Fruit fly (Drosophila melanogaster) whole organism, embryonic: ENCODE data around the gene CG17036.

Experiments used
- CG10321 ChIP-seq: fragments of 200-800 bp; sonication (Bioruptor generic); IDR thresholded peaks from 2 replicates; pipeline ENCODE4 v1.3.6; 2022; ENCODE audit warnings: missing biosample characterization, missing genetic modification characterization
- CG10654 ChIP-seq: fragments of 200-800 bp; sonication (Bioruptor generic); optimal IDR thresholded peaks from 2 replicates; lab custom pipeline; 2016; ENCODE audit warnings: missing biosample characterization, missing genetic modification characterization
- CG12071 ChIP-seq: fragments of 200-800 bp; sonication (Bioruptor generic); optimal IDR thresholded peaks from 3 replicates; lab custom pipeline; 2018; ENCODE audit warnings: missing biosample characterization, mild to moderate bottlenecking, missing genetic modification characterization
- CG12104 ChIP-seq: fragments of 200-800 bp; sonication (Bioruptor generic); optimal IDR thresholded peaks from 3 replicates; lab custom pipeline; 2016; ENCODE audit warnings: missing biosample characterization, missing genetic modification characterization
- CG12659 ChIP-seq: fragments of 200-800 bp; sonication (Bioruptor generic); optimal IDR thresholded peaks from 3 replicates; lab custom pipeline; 2017; ENCODE audit warnings: mild to moderate bottlenecking, missing biosample characterization, missing genetic modification reagents, missing genetic modification characterization
- CG13296 ChIP-seq: fragments of 200-800 bp; sonication (Bioruptor generic); optimal IDR thresholded peaks from 3 replicates; lab custom pipeline; 2018; ENCODE audit warnings: missing biosample characterization, mild to moderate bottlenecking, missing genetic modification characterization
- CG13894 ChIP-seq: fragments of 200-800 bp; sonication (Bioruptor generic); optimal IDR thresholded peaks from 3 replicates; lab custom pipeline; 2018; ENCODE audit warnings: missing biosample characterization, mild to moderate bottlenecking, missing genetic modification characterization, moderate library complexity
- CG1602 ChIP-seq: fragments of 200-800 bp; sonication (Bioruptor generic); optimal IDR thresholded peaks from 3 replicates; lab custom pipeline; 2016; ENCODE audit warnings: missing biosample characterization, missing genetic modification characterization
- CG17328 ChIP-seq: fragments of 200-800 bp; sonication (Bioruptor generic); IDR thresholded peaks from 2 replicates; pipeline ENCODE4 v1.3.6; 2022; ENCODE audit warnings: missing biosample characterization, missing genetic modification characterization
- CG2202 ChIP-seq: fragments of 200-800 bp; sonication (Bioruptor generic); optimal IDR thresholded peaks from 2 replicates; lab custom pipeline; 2018; ENCODE audit warnings: missing biosample characterization, mild to moderate bottlenecking, missing genetic modification characterization
- CG30431 ChIP-seq: fragments of 200-800 bp; sonication (Bioruptor generic); optimal IDR thresholded peaks from 2 replicates; lab custom pipeline; 2017; ENCODE audit warnings: missing biosample characterization, missing genetic modification characterization
- CG32767 ChIP-seq: fragments of 200-800 bp; sonication (Bioruptor generic); IDR thresholded peaks from 2 replicates; pipeline ENCODE4 v1.3.6; 2022; ENCODE audit warnings: missing biosample characterization, missing genetic modification characterization
- CG3847 ChIP-seq: fragments of 200-800 bp; sonication (Bioruptor generic); IDR thresholded peaks from 2 replicates; pipeline ENCODE4 v1.3.6; 2022; ENCODE audit warnings: missing biosample characterization, missing genetic modification characterization
- CG4617 ChIP-seq: fragments of 200-800 bp; sonication (Bioruptor generic); optimal IDR thresholded peaks from 3 replicates; lab custom pipeline; 2016; ENCODE audit warnings: missing biosample characterization, missing genetic modification characterization, borderline replicate concordance
- CG4707 ChIP-seq: fragments of 200-800 bp; sonication (Bioruptor generic); optimal IDR thresholded peaks from 2 replicates; lab custom pipeline; 2018; ENCODE audit warnings: missing biosample characterization, mild to moderate bottlenecking, missing genetic modification characterization, moderate library complexity
- CG4820 ChIP-seq: fragments of 200-800 bp; sonication (Bioruptor generic); optimal IDR thresholded peaks from 3 replicates; lab custom pipeline; 2016; ENCODE audit warnings: missing biosample characterization, missing genetic modification characterization
- CG4854 ChIP-seq: fragments of 200-800 bp; sonication (Bioruptor generic); optimal IDR thresholded peaks from 2 replicates; lab custom pipeline; 2016; ENCODE audit warnings: missing biosample characterization, missing genetic modification characterization, inconsistent platforms
- CG6654 ChIP-seq: fragments of 200-800 bp; sonication (Bioruptor generic); optimal IDR thresholded peaks from 2 replicates; lab custom pipeline; 2017; ENCODE audit warnings: missing biosample characterization, mild to moderate bottlenecking, missing genetic modification characterization
- CG8290 ChIP-seq, 3 experiments: fragments of 200-800 bp; sonication (Bioruptor generic); optimal IDR thresholded peaks; 2 replicates each; lab custom pipeline; 2016 to 2019; ENCODE audit warnings: missing biosample characterization in 3 of 3, missing genetic modification characterization in 3 of 3, mild to moderate bottlenecking in 2 of 3, moderate library complexity in 1 of 3
- D19A ChIP-seq: fragments of 200-800 bp; optimal IDR thresholded peaks from 3 replicates; lab custom pipeline; 2019; ENCODE audit warnings: missing biosample characterization, mild to moderate bottlenecking, missing genetic modification characterization, moderate library complexity
- Dip3 ChIP-seq: fragments of 200-800 bp; sonication (Bioruptor generic); optimal IDR thresholded peaks from 3 replicates; lab custom pipeline; 2016; ENCODE audit warnings: missing biosample characterization, missing genetic modification characterization
- Dll ChIP-seq: fragments of 200-800 bp; sonication (Bioruptor generic); IDR thresholded peaks from 4 replicates; pipeline ENCODE4 v1.3.6; 2022; ENCODE audit warnings: missing biosample characterization, missing genetic modification characterization; ENCODE audit not compliant: partially characterized antibody
- Dref ChIP-seq: fragments of 200-800 bp; sonication (Bioruptor generic); IDR thresholded peaks from 2 replicates; pipeline ENCODE4 v1.3.6; 2022; ENCODE audit warnings: missing biosample characterization, missing genetic modification characterization
- Ets97D ChIP-seq: fragments of 200-800 bp; sonication (Bioruptor generic); optimal IDR thresholded peaks from 3 replicates; lab custom pipeline; 2016; ENCODE audit warnings: missing biosample characterization, missing genetic modification characterization
- Gsc ChIP-seq: fragments of 200-800 bp; sonication (Bioruptor generic); IDR thresholded peaks from 2 replicates; pipeline ENCODE4 v1.3.6; 2022; ENCODE audit warnings: missing biosample characterization, missing genetic modification characterization
- MBD-R2 ChIP-seq: fragments of 200-800 bp; sonication (Bioruptor generic); IDR thresholded peaks from 2 replicates; pipeline ENCODE4 v1.3.6; 2022; ENCODE audit warnings: missing biosample characterization, missing genetic modification characterization
- Mad ChIP-seq: fragments of 200-800 bp; sonication (Bioruptor generic); optimal IDR thresholded peaks from 2 replicates; lab custom pipeline; 2016; ENCODE audit warnings: missing biosample characterization, missing genetic modification characterization
- Mrtf ChIP-seq: fragments of 200-800 bp; sonication (Bioruptor generic); IDR thresholded peaks from 3 replicates; pipeline ENCODE4 v1.3.6; 2022; ENCODE audit warnings: missing biosample characterization, missing genetic modification characterization
- NC2α ChIP-seq: fragments of 200-800 bp; sonication (Bioruptor generic); optimal IDR thresholded peaks from 2 replicates; lab custom pipeline; 2016; ENCODE audit warnings: missing biosample characterization, missing genetic modification characterization
- NFAT ChIP-seq: fragments of 200-800 bp; sonication (Bioruptor generic); IDR thresholded peaks from 2 replicates; pipeline ENCODE4 v1.3.6; 2022; ENCODE audit warnings: missing biosample characterization, missing genetic modification characterization
- NK7.1 ChIP-seq: fragments of 200-800 bp; sonication (Bioruptor generic); optimal IDR thresholded peaks from 3 replicates; lab custom pipeline; 2016; ENCODE audit warnings: missing biosample characterization, missing genetic modification characterization
- Neu2 ChIP-seq: fragments of 200-800 bp; sonication (Bioruptor generic); optimal IDR thresholded peaks from 3 replicates; lab custom pipeline; 2016; ENCODE audit warnings: missing biosample characterization, missing genetic modification characterization, borderline replicate concordance
- Sry-δ ChIP-seq: fragments of 200-800 bp; sonication (Bioruptor generic); optimal IDR thresholded peaks from 2 replicates; lab custom pipeline; 2016; ENCODE audit warnings: missing biosample characterization, missing genetic modification characterization
- Tbp ChIP-seq: fragments of >200 bp; optimal IDR thresholded peaks from 2 replicates; lab custom pipeline; 2018; ENCODE audit warnings: missing biosample characterization, missing genetic modification characterization
- Vsx1 ChIP-seq: fragments of 200-800 bp; sonication (Bioruptor generic); optimal IDR thresholded peaks from 2 replicates; lab custom pipeline; 2017; ENCODE audit warnings: missing biosample characterization, mild to moderate bottlenecking, missing genetic modification characterization, missing genetic modification reagents
- ara ChIP-seq: fragments of 200-800 bp; sonication (Bioruptor generic); IDR thresholded peaks from 2 replicates; pipeline ENCODE4 v1.3.6; 2022; ENCODE audit warnings: missing biosample characterization, missing genetic modification characterization
- bsh ChIP-seq, 2 experiments: fragments of 200-800 bp; sonication (Bioruptor generic); optimal IDR thresholded peaks; 2 replicates each; lab custom pipeline; 2017 to 2018; ENCODE audit warnings: mild to moderate bottlenecking in 2 of 2, missing biosample characterization in 2 of 2, missing genetic modification characterization in 2 of 2, moderate library complexity in 1 of 2
- dan ChIP-seq: fragments of 200-800 bp; sonication (Bioruptor generic); IDR thresholded peaks from 2 replicates; pipeline ENCODE4 v1.3.6; 2022; ENCODE audit warnings: missing biosample characterization, missing genetic modification characterization
- gcm2 ChIP-seq: fragments of 200-800 bp; sonication (Bioruptor generic); optimal IDR thresholded peaks from 2 replicates; lab custom pipeline; 2016; ENCODE audit warnings: missing biosample characterization, missing genetic modification characterization
- grau ChIP-seq: fragments of 200-800 bp; optimal IDR thresholded peaks from 3 replicates; lab custom pipeline; 2019; ENCODE audit warnings: missing biosample characterization, mild to moderate bottlenecking, missing genetic modification characterization, moderate library complexity
- hbn ChIP-seq: fragments of 200-800 bp; sonication (Bioruptor generic); IDR thresholded peaks from 2 replicates; pipeline ENCODE4 v1.3.6; 2022; ENCODE audit warnings: missing biosample characterization, missing genetic modification characterization; ENCODE audit not compliant: partially characterized antibody
- jigr1 ChIP-seq: fragments of 200-800 bp; sonication (Bioruptor generic); IDR thresholded peaks from 3 replicates; pipeline ENCODE4 v1.3.6; 2022; ENCODE audit warnings: missing biosample characterization, missing genetic modification characterization
- jing ChIP-seq: fragments of 200-800 bp; sonication (Bioruptor generic); optimal IDR thresholded peaks from 2 replicates; lab custom pipeline; 2018; ENCODE audit warnings: missing biosample characterization, mild to moderate bottlenecking, missing genetic modification characterization
- kni ChIP-seq: fragments of 200-800 bp; sonication (Bioruptor generic); optimal IDR thresholded peaks from 3 replicates; lab custom pipeline; 2017; ENCODE audit warnings: mild to moderate bottlenecking, missing biosample characterization, missing genetic modification reagents, missing genetic modification characterization
- oc ChIP-seq: fragments of 200-800 bp; sonication (Bioruptor generic); optimal IDR thresholded peaks from 2 replicates; lab custom pipeline; 2018; ENCODE audit warnings: missing biosample characterization, mild to moderate bottlenecking, missing genetic modification characterization, moderate library complexity
- pan ChIP-seq, 4 experiments: fragments of >200 bp in 3 of 4; fragments of 200-800 bp in 1 of 4; sonication (Bioruptor generic) in 1 of 4; optimal IDR thresholded peaks in 3 of 4; IDR thresholded peaks in 1 of 4; 2 replicates each; pipeline versions ENCODE4 v1.3.6 to Lab custom; 2017 to 2022; ENCODE audit warnings: missing biosample characterization in 2 of 4, missing genetic modification characterization in 2 of 4, mixed read lengths in 1 of 4
- slou ChIP-seq: fragments of 200-800 bp; sonication (Bioruptor generic); optimal IDR thresholded peaks from 3 replicates; lab custom pipeline; 2016; ENCODE audit warnings: missing biosample characterization, missing genetic modification characterization
- toy ChIP-seq: fragments of 200-800 bp; sonication (Bioruptor generic); IDR thresholded peaks from 2 replicates; pipeline ENCODE4 v1.3.6; 2022; ENCODE audit warnings: missing biosample characterization, missing genetic modification characterization
- zen ChIP-seq: fragments of 200-800 bp; sonication (Bioruptor generic); optimal IDR thresholded peaks from 3 replicates; lab custom pipeline; 2018; ENCODE audit warnings: missing biosample characterization, mild to moderate bottlenecking, missing genetic modification characterization, moderate library complexity
- zen2 ChIP-seq: fragments of 200-800 bp; sonication (Bioruptor generic); IDR thresholded peaks from 3 replicates; pipeline ENCODE4 v1.3.6; 2022; ENCODE audit warnings: missing biosample characterization, missing genetic modification characterization; ENCODE audit not compliant: partially characterized antibody

The CG17036 gene

dm6 chr2L:12694823-12695420 is 5.6 kb downstream of the CG17036 start, which contains the start of the genes IFT43 and PICK1 (continued):
- TF ChIP-seq CG30431 (GFP tag; lab: Kevin White, UChicago) (no peak), CG4707 (GFP tag; lab: Kevin White, UChicago) (no peak), jigr1 (GFP tag; lab: Robert Waterston, UW) (no peak), CG17328 (GFP tag; lab: Robert Waterston, UW) (no peak), Tbp (GFP tag; lab: Kevin White, UChicago) (no peak), kni (GFP tag; lab: Kevin White, UChicago) (no peak), Gsc (GFP tag; lab: Robert Waterston, UW) (no peak), zen2 (GFP tag; lab: Robert Waterston, UW) (peak; percentile 78), Vsx1 (no peak), Mad (GFP tag; lab: Kevin White, UChicago) (no peak), slou (GFP tag; lab: Kevin White, UChicago) (no peak), CG3847 (GFP tag; lab: Robert Waterston, UW) (0 out of 2 replicates have a peak, but pooled peaks have one; percentile 20), NC2α (GFP tag; lab: Kevin White, UChicago) (no peak), gcm2 (GFP tag; lab: Kevin White, UChicago) (no peak), toy (GFP tag; lab: Robert Waterston, UW) (no peak), ara (no peak), hbn (GFP tag; lab: Robert Waterston, UW) (peak; percentile 83), Mrtf (GFP tag; lab: Robert Waterston, UW) (no peak), Sry-δ (peak; percentile 64), CG32767 (GFP tag; lab: Robert Waterston, UW) (no peak), D19A (tag; lab: Kevin White, UChicago) (no peak), CG10654 (GFP tag; lab: Kevin White, UChicago) (no peak), CG13894 (tag; lab: Kevin White, UChicago) (no peak), dan (GFP tag; lab: Robert Waterston, UW) (no peak), Neu2 (peak; percentile 32), CG4820 (GFP tag; lab: Kevin White, UChicago) (no peak), CG4854 (GFP tag; lab: Kevin White, UChicago) (no peak), CG6654 (GFP tag; lab: Kevin White, UChicago) (no peak), CG8290 (GFP tag; optimal IDR thresholded peaks at IDR 0.05; lab: Kevin White, UChicago) (no peak), CG8290 (tag; optimal IDR thresholded peaks at IDR 0.05; lab: Kevin White, UChicago) (no peak), CG12071 (no peak), oc (tag; lab: Kevin White, UChicago) (no peak), Ets97D (GFP tag; lab: Kevin White, UChicago) (peak; percentile 25), CG10321 (no peak), CG12659 (GFP tag; lab: Kevin White, UChicago) (peak; percentile 37), CG4617 (GFP tag; lab: Kevin White, UChicago) (peak; percentile 42), NK7.1 (GFP tag; lab: Kevin White, UChicago) (no peak), Dref (GFP tag; lab: Robert Waterston, UW) (peak; percentile 52), CG12104 (GFP tag; lab: Kevin White, UChicago) (no peak), zen (tag; lab: Kevin White, UChicago) (peak; percentile 54), Dip3 (no peak), jing (GFP tag; lab: Kevin White, UChicago) (no peak), CG13296 (GFP tag; lab: Kevin White, UChicago) (no peak), bsh (GFP tag; optimal IDR thresholded peaks at IDR 0.05; lab: Kevin White, UChicago) (no peak), pan (optimal IDR thresholded peaks at IDR 0.05; lab: Kevin White, UChicago) (no peak), pan (GFP tag; optimal IDR thresholded peaks at IDR 0.05 in 1 of 2, IDR thresholded peaks at IDR 0.05 in 1 of 2) (no peak), NFAT (GFP tag; lab: Robert Waterston, UW) (no peak), CG2202 (tag; lab: Kevin White, UChicago) (no peak), CG1602 (GFP tag; lab: Kevin White, UChicago) (no peak), MBD-R2 (GFP tag; lab: Robert Waterston, UW) (peak; percentile 94), grau (tag; lab: Kevin White, UChicago) (no peak), Dll (GFP tag; lab: Robert Waterston, UW) (peak; percentile 83)
